Worm (Caenorhabditis elegans) whole organism, L4 larva: ENCODE results near the gene rad-54.L2.
A peak's percentile ranks its signal among the peaks of the same experiment; 100 is the strongest.

Experiments
- D1046.2 ChIP-seq: fragments of 200-800 bp; sonication (Bioruptor generic); IDR thresholded peaks from 2 replicates; pipeline ENCODE4 v1.3.6; 2022; ENCODE audit warnings: missing genetic modification characterization, missing compliant biosample characterization
- F10B5.3 ChIP-seq: sonication (generic microtip); optimal IDR thresholded peaks from 2 replicates; lab custom pipeline; 2016; ENCODE audit warnings: mild to moderate bottlenecking, missing genetic modification characterization, missing compliant biosample characterization
- F26F4.8 ChIP-seq: fragments of 200-800 bp; sonication (Bioruptor generic); conservative IDR thresholded peaks from 2 replicates; pipeline ENCODE4 v1.3.6; 2022; ENCODE audit warnings: missing genetic modification characterization, missing compliant biosample characterization
- F37D6.2 ChIP-seq: sonication (generic microtip); optimal IDR thresholded peaks from 2 replicates; lab custom pipeline; 2016; ENCODE audit warnings: mild to moderate bottlenecking, missing genetic modification characterization, missing compliant biosample characterization
- R02D3.7 ChIP-seq: fragments of 150-350 bp; sonication (generic microtip); optimal IDR thresholded peaks from 3 replicates; lab custom pipeline; 2014; ENCODE audit warnings: missing biosample characterization, missing genetic modification characterization
- T20F7.1 ChIP-seq: fragments of 200-800 bp; sonication (Bioruptor generic); optimal IDR thresholded peaks from 2 replicates; lab custom pipeline; 2018; ENCODE audit warnings: mild to moderate bottlenecking, missing genetic modification characterization, missing compliant biosample characterization
- T26A8.4 ChIP-seq: fragments of 200-800 bp; sonication (Bioruptor generic); IDR thresholded peaks from 2 replicates; pipeline ENCODE4 v1.3.6; 2022; ENCODE audit warnings: missing genetic modification characterization, missing compliant biosample characterization
- Y48G9A.11 ChIP-seq: fragments of 200-800 bp; sonication (Bioruptor generic); IDR thresholded peaks from 2 replicates; pipeline ENCODE4 v1.3.6; 2022; ENCODE audit warnings: missing genetic modification reagents, missing genetic modification characterization, missing compliant biosample characterization
- Y5F2A.4 ChIP-seq: fragments of 200-800 bp; sonication (Bioruptor generic); optimal IDR thresholded peaks from 2 replicates; lab custom pipeline; 2018; ENCODE audit warnings: mild to moderate bottlenecking, missing genetic modification characterization, missing compliant biosample characterization
- ZK546.5 ChIP-seq, 2 experiments: sonication (generic microtip); optimal IDR thresholded peaks; 2 replicates each; lab custom pipeline; 2017; ENCODE audit warnings: missing biosample characterization in 2 of 2, missing genetic modification characterization in 2 of 2
- arid-1 ChIP-seq: fragments of 200-800 bp; sonication (Bioruptor generic); conservative IDR thresholded peaks from 2 replicates; pipeline ENCODE4 v1.3.6; 2022; ENCODE audit warnings: missing genetic modification reagents, missing genetic modification characterization, missing compliant biosample characterization
- ceh-20 ChIP-seq: fragments of 200-800 bp; sonication (Bioruptor generic); IDR thresholded peaks from 2 replicates; pipeline ENCODE4 v1.3.6; 2022; ENCODE audit warnings: missing genetic modification reagents, missing genetic modification characterization, missing compliant biosample characterization
- ceh-28 ChIP-seq: fragments of 150-350 bp; optimal IDR thresholded peaks from 2 replicates; lab custom pipeline; 2014; ENCODE audit warnings: missing biosample characterization, missing genetic modification reagents, missing genetic modification characterization
- ceh-32 ChIP-seq: sonication (generic microtip); optimal IDR thresholded peaks from 2 replicates; lab custom pipeline; 2016; ENCODE audit warnings: mild to moderate bottlenecking, missing genetic modification characterization, missing compliant biosample characterization; ENCODE audit not compliant: poor library complexity
- ceh-44 ChIP-seq: fragments of 200-800 bp; sonication (Bioruptor generic); IDR thresholded peaks from 2 replicates; pipeline ENCODE4 v1.3.6; 2022; ENCODE audit warnings: missing genetic modification reagents, missing genetic modification characterization, missing compliant biosample characterization
- ceh-62 ChIP-seq: sonication (generic microtip); optimal IDR thresholded peaks from 2 replicates; lab custom pipeline; 2017; ENCODE audit warnings: missing biosample characterization, missing genetic modification characterization
- ceh-82 ChIP-seq: sonication (generic microtip); optimal IDR thresholded peaks from 2 replicates; lab custom pipeline; 2017; ENCODE audit warnings: missing biosample characterization, missing genetic modification characterization
- cey-2 ChIP-seq: sonication (generic microtip); optimal IDR thresholded peaks from 3 replicates; lab custom pipeline; 2017; ENCODE audit warnings: missing genetic modification characterization, mild to moderate bottlenecking, missing compliant biosample characterization, antibody characterized with exemption, borderline replicate concordance; ENCODE audit not compliant: insufficient read depth
- daf-12 ChIP-seq: fragments of 150-350 bp; optimal IDR thresholded peaks from 2 replicates; lab custom pipeline; 2014; ENCODE audit warnings: missing biosample characterization, missing genetic modification reagents, missing genetic modification characterization
- daf-16 ChIP-seq, 3 experiments: sonication (generic microtip); optimal IDR thresholded peaks; 2 replicates each; lab custom pipeline; 2016 to 2017; ENCODE audit warnings: missing genetic modification characterization in 3 of 3, missing genetic modification reagents in 3 of 3, mild to moderate bottlenecking in 2 of 3, missing compliant biosample characterization in 2 of 3, missing biosample characterization in 1 of 3, moderate library complexity in 1 of 3
- daf-8 ChIP-seq: fragments of 200-800 bp; sonication (Bioruptor generic); IDR thresholded peaks from 2 replicates; pipeline ENCODE4 v1.3.6; 2022; ENCODE audit warnings: missing genetic modification characterization, missing compliant biosample characterization
- dpl-1 ChIP-seq: fragments of 150-350 bp; optimal IDR thresholded peaks from 2 replicates; lab custom pipeline; 2014; ENCODE audit warnings: missing biosample characterization, missing genetic modification reagents, missing genetic modification characterization
- duxl-1 ChIP-seq: sonication (generic microtip); optimal IDR thresholded peaks from 2 replicates; lab custom pipeline; 2016; ENCODE audit warnings: mild to moderate bottlenecking, missing genetic modification characterization, moderate library complexity, missing compliant biosample characterization; ENCODE audit not compliant: poor library complexity
- fos-1 ChIP-seq: fragments of 150-350 bp; optimal IDR thresholded peaks from 2 replicates; lab custom pipeline; 2014; ENCODE audit warnings: missing biosample characterization, missing genetic modification characterization
- hif-1 ChIP-seq, 2 experiments: sonication (generic microtip); optimal IDR thresholded peaks; 2 replicates each; lab custom pipeline; 2016 to 2017; ENCODE audit warnings: missing compliant biosample characterization in 2 of 2, missing genetic modification characterization in 2 of 2, missing genetic modification reagents in 2 of 2, missing genotype in 2 of 2, mild to moderate bottlenecking in 1 of 2
- hlh-30 ChIP-seq: sonication (generic microtip); optimal IDR thresholded peaks from 2 replicates; lab custom pipeline; 2017; ENCODE audit warnings: antibody characterized with exemption, mild to moderate bottlenecking, missing genetic modification characterization, missing compliant biosample characterization; ENCODE audit not compliant: insufficient read depth
- hmg-1.1 ChIP-seq: fragments of 200-800 bp; sonication (Bioruptor generic); IDR thresholded peaks from 2 replicates; pipeline ENCODE4 v1.3.6; 2022; ENCODE audit warnings: missing genetic modification reagents, missing genetic modification characterization, missing compliant biosample characterization
- lin-1 ChIP-seq: fragments of 200-800 bp; sonication (Bioruptor generic); IDR thresholded peaks from 2 replicates; pipeline ENCODE4 v1.3.6; 2022; ENCODE audit warnings: missing genetic modification reagents, missing genetic modification characterization, missing compliant biosample characterization
- lin-15B ChIP-seq: fragments of 150-350 bp; sonication (generic microtip); optimal IDR thresholded peaks from 3 replicates; lab custom pipeline; 2014; ENCODE audit warnings: missing biosample characterization, missing genetic modification characterization
- lin-29 ChIP-seq: fragments of 200-800 bp; sonication (Bioruptor generic); IDR thresholded peaks from 2 replicates; pipeline ENCODE4 v1.3.6; 2022; ENCODE audit warnings: missing genetic modification reagents, missing genetic modification characterization, missing compliant biosample characterization
- lin-38 ChIP-seq: fragments of 200-800 bp; sonication (Bioruptor generic); IDR thresholded peaks from 2 replicates; pipeline ENCODE4 v1.3.6; 2022; ENCODE audit warnings: missing genetic modification reagents, missing genetic modification characterization, missing compliant biosample characterization
- lir-3 ChIP-seq: sonication (generic microtip); optimal IDR thresholded peaks from 2 replicates; lab custom pipeline; 2016; ENCODE audit warnings: mild to moderate bottlenecking, missing genetic modification characterization, missing compliant biosample characterization
- madf-9 ChIP-seq: fragments of 200-800 bp; sonication (Bioruptor generic); conservative IDR thresholded peaks from 2 replicates; pipeline ENCODE4 v1.3.6; 2022; ENCODE audit warnings: missing genetic modification reagents, missing genetic modification characterization, missing compliant biosample characterization
- mep-1 ChIP-seq: fragments of 150-350 bp; sonication (generic microtip); optimal IDR thresholded peaks from 3 replicates; lab custom pipeline; 2014; ENCODE audit warnings: missing biosample characterization, missing genetic modification characterization
- mxl-2 ChIP-seq: fragments of 200-800 bp; sonication (Bioruptor generic); conservative IDR thresholded peaks from 2 replicates; pipeline ENCODE4 v1.3.6; 2022; ENCODE audit warnings: missing genetic modification reagents, missing genetic modification characterization, missing compliant biosample characterization
- nhr-25 ChIP-seq: sonication (generic microtip); optimal IDR thresholded peaks from 2 replicates; lab custom pipeline; 2017; ENCODE audit warnings: missing genetic modification characterization, mild to moderate bottlenecking, missing compliant biosample characterization, antibody characterized with exemption, moderate library complexity, borderline replicate concordance; ENCODE audit not compliant: insufficient read depth
- nhr-28 ChIP-seq: fragments of 150-350 bp; optimal IDR thresholded peaks from 2 replicates; lab custom pipeline; 2014; ENCODE audit warnings: missing biosample characterization, missing genetic modification characterization
- nhr-41 ChIP-seq: fragments of 200-800 bp; sonication (Bioruptor generic); IDR thresholded peaks from 2 replicates; pipeline ENCODE4 v1.3.6; 2022; ENCODE audit warnings: missing genetic modification reagents, missing genetic modification characterization, missing compliant biosample characterization
- nhr-76 ChIP-seq: fragments of 150-350 bp; optimal IDR thresholded peaks from 2 replicates; lab custom pipeline; 2014; ENCODE audit warnings: missing biosample characterization, missing genetic modification characterization
- sdz-12 ChIP-seq: fragments of 200-800 bp; sonication (Bioruptor generic); optimal IDR thresholded peaks from 2 replicates; lab custom pipeline; 2018; ENCODE audit warnings: mild to moderate bottlenecking, missing genetic modification characterization, missing compliant biosample characterization
- snpc-1.2 ChIP-seq: fragments of 200-800 bp; sonication (Bioruptor generic); IDR thresholded peaks from 2 replicates; pipeline ENCODE4 v1.3.6; 2022; ENCODE audit warnings: missing genetic modification reagents, missing genetic modification characterization, missing compliant biosample characterization
- snpc-4 ChIP-seq: fragments of 150-350 bp; optimal IDR thresholded peaks from 2 replicates; lab custom pipeline; 2014; ENCODE audit warnings: missing biosample characterization, missing genetic modification characterization
- spr-3 ChIP-seq: fragments of 200-800 bp; sonication (Bioruptor generic); optimal IDR thresholded peaks from 2 replicates; lab custom pipeline; 2018; ENCODE audit warnings: mild to moderate bottlenecking, missing genetic modification characterization, missing compliant biosample characterization
- unc-39 ChIP-seq: sonication (generic microtip); optimal IDR thresholded peaks from 2 replicates; lab custom pipeline; 2017; ENCODE audit warnings: missing biosample characterization, missing genetic modification characterization
- unc-62 ChIP-seq, 3 experiments: fragments of 150-350 bp in 1 of 3; sonication (generic microtip); optimal IDR thresholded peaks in 2 of 3; peaks in 1 of 3; 1 replicate in 1 of 3; 2 replicates in 2 of 3; lab custom pipeline; 2014 to 2017; ENCODE audit warnings: missing biosample characterization in 3 of 3, missing genetic modification characterization in 3 of 3, missing genetic modification reagents in 3 of 3, missing genotype in 1 of 3
- vab-7 ChIP-seq: fragments of 200-800 bp; sonication (Bioruptor generic); IDR thresholded peaks from 2 replicates; pipeline ENCODE4 v1.3.6; 2022; ENCODE audit warnings: missing genetic modification reagents, missing genetic modification characterization, missing compliant biosample characterization
- zfp-2 ChIP-seq: sonication (generic microtip); optimal IDR thresholded peaks from 2 replicates; lab custom pipeline; 2016; ENCODE audit warnings: mild to moderate bottlenecking, missing genetic modification characterization, missing compliant biosample characterization
- zfp-3 ChIP-seq: fragments of 200-800 bp; sonication (Bioruptor generic); conservative IDR thresholded peaks from 2 replicates; pipeline ENCODE4 v1.3.6; 2022; ENCODE audit warnings: missing genetic modification reagents, missing genetic modification characterization, missing compliant biosample characterization
- ztf-11 ChIP-seq: fragments of 150-350 bp; optimal IDR thresholded peaks from 2 replicates; lab custom pipeline; 2014; ENCODE audit warnings: missing biosample characterization, missing genetic modification characterization
- ztf-7 ChIP-seq: fragments of 150-350 bp; optimal IDR thresholded peaks from 2 replicates; lab custom pipeline; 2014; ENCODE audit warnings: missing biosample characterization, missing genetic modification characterization

The rad-54.L2 gene

ce11 chrIV:8893746-8894145 lies at the start of gene rad-54.L2:
rad-54.L2 (plus strand) TSS chrIV:8894077.
- peak; percentile 76 for TF ChIP-seq mep-1 (tag; lab: Kevin White, UChicago)
- TF ChIP-seq zfp-2 (tag; lab: Kevin White, UChicago), result no peak
- no peak for TF ChIP-seq spr-3 (GFP tag; lab: Kevin White, UChicago)
- no peak for TF ChIP-seq Y48G9A.11 (GFP tag; lab: Robert Waterston, UW)
- peak; percentile 15 for TF ChIP-seq lin-15B (tag; lab: Kevin White, UChicago)
- TF ChIP-seq nhr-41 (GFP tag; lab: Robert Waterston, UW), result no peak
- TF ChIP-seq unc-39 (tag; lab: Kevin White, UChicago), result no peak
- TF ChIP-seq Y5F2A.4 (GFP tag; lab: Kevin White, UChicago), result no peak
- TF ChIP-seq zfp-3 (GFP tag; lab: Robert Waterston, UW), result no peak
- TF ChIP-seq snpc-1.2, result no peak
- TF ChIP-seq mxl-2 (GFP tag; lab: Robert Waterston, UW), result no peak
- no peak for TF ChIP-seq ZK546.5 (tag; optimal IDR thresholded peaks at IDR 0.05; lab: Kevin White, UChicago)
- peak; percentile 95 for TF ChIP-seq hlh-30 (tag; lab: Kevin White, UChicago)
- peak in 1 of 2 experiments; percentile 24 for TF ChIP-seq daf-16 (GFP tag; optimal IDR thresholded peaks at IDR 0.05; lab: Kevin White, UChicago)
- TF ChIP-seq daf-16 (tag; optimal IDR thresholded peaks at IDR 0.05; lab: Kevin White, UChicago), result peak; percentile 88
- no peak for TF ChIP-seq vab-7 (GFP tag; lab: Robert Waterston, UW)
- no peak for TF ChIP-seq cey-2 (tag; lab: Kevin White, UChicago)
- no peak for TF ChIP-seq nhr-25 (tag; lab: Kevin White, UChicago)
- TF ChIP-seq R02D3.7 (tag; lab: Kevin White, UChicago), result no peak
- TF ChIP-seq arid-1, result peak; percentile 53; the same call in 1 of the 2 replicates
- TF ChIP-seq hif-1 (tag; optimal IDR thresholded peaks at IDR 0.05; lab: Kevin White, UChicago), result peak in 1 of 2 experiments; percentile 26
- TF ChIP-seq duxl-1 (tag; lab: Kevin White, UChicago), result no peak
- TF ChIP-seq sdz-12, result no peak
- TF ChIP-seq ceh-28 (tag; lab: Kevin White, UChicago), result no peak
- no peak for TF ChIP-seq ceh-32 (tag; lab: Kevin White, UChicago)
- no peak for TF ChIP-seq lin-29
- TF ChIP-seq F37D6.2 (tag; lab: Kevin White, UChicago), result no peak
- TF ChIP-seq ceh-44 (GFP tag; lab: Robert Waterston, UW), result no peak
- peak; percentile 59 for TF ChIP-seq nhr-28 (tag; lab: Kevin White, UChicago)
- no peak for TF ChIP-seq fos-1 (tag; lab: Kevin White, UChicago)
- no peak for TF ChIP-seq lin-1 (GFP tag; lab: Robert Waterston, UW)
- TF ChIP-seq snpc-4 (tag; lab: Kevin White, UChicago), result no peak
- no peak for TF ChIP-seq unc-62 (GFP tag; optimal IDR thresholded peaks at IDR 0.05 in 1 of 2; lab: Kevin White, UChicago)
- no peak for TF ChIP-seq unc-62 (tag; optimal IDR thresholded peaks at IDR 0.05; lab: Kevin White, UChicago)
- no peak for TF ChIP-seq D1046.2
- no peak for TF ChIP-seq F10B5.3
- TF ChIP-seq T26A8.4, result no peak
- TF ChIP-seq madf-9 (GFP tag; lab: Robert Waterston, UW), result no peak
- TF ChIP-seq daf-12, result no peak
- TF ChIP-seq dpl-1 (GFP tag; lab: Kevin White, UChicago), result peak; percentile 59
- no peak for TF ChIP-seq ztf-11 (tag; lab: Kevin White, UChicago)
- TF ChIP-seq T20F7.1, result peak; percentile 77
- TF ChIP-seq ceh-82 (tag; lab: Kevin White, UChicago), result no peak
- TF ChIP-seq ztf-7 (tag; lab: Kevin White, UChicago), result peak; percentile 5
- TF ChIP-seq nhr-76 (tag; lab: Kevin White, UChicago), result no peak
- TF ChIP-seq F26F4.8 (GFP tag; lab: Robert Waterston, UW), result no peak
- no peak for TF ChIP-seq ceh-62 (tag; lab: Kevin White, UChicago)
- TF ChIP-seq lir-3, result no peak
- TF ChIP-seq hmg-1.1 (GFP tag; lab: Robert Waterston, UW), result no peak
- no peak for TF ChIP-seq ceh-20
- peak; percentile 87 for TF ChIP-seq lin-38
- no peak for TF ChIP-seq daf-8 (GFP tag; lab: Robert Waterston, UW)
